Worm (Caenorhabditis elegans) whole organism, early embryonic: ENCODE results near the gene F36H12.17.

Experiments
- ceh-13 ChIP-seq: fragments of 200-800 bp; sonication (Bioruptor generic); optimal IDR thresholded peaks from 2 replicates; lab custom pipeline; 2018; ENCODE audit warnings: mild to moderate bottlenecking, missing genetic modification characterization, missing compliant biosample characterization
- ceh-36 ChIP-seq: sonication (generic microtip); optimal IDR thresholded peaks from 2 replicates; lab custom pipeline; 2016; ENCODE audit warnings: missing genetic modification characterization, inconsistent platforms, missing compliant biosample characterization

DNA sequence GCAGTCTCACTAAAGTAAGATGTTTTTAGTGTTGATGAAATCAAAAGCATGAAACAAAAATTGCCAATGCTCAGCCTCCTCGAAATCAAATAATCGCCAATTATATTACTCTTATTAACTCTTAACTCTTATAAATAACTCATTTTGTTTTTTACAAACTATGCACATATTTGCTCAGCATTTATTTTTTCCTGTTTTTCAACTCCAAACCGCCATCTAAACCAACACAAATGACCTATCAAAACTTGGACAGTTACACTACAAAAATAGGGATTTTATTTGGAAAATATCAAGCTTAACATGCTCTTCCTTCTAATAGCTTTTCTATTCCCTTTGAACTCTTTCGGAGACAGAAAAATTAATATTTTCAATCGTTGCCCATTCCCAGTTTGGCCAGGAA, 49.0 kb downstream of the F36H12.17 start, which contains the start of gene thn-6:
- TF ChIP-seq ceh-36 (tag; lab: Kevin White, UChicago): no peak
- TF ChIP-seq ceh-13: no peak
